Worm (Caenorhabditis elegans): ENCODE data around the gene R05H10.1.
"Not testable (repeated sequence)": the region's sequence is repeated elsewhere in the genome, so short reads cannot be mapped to it uniquely, and the experiment has no call there.

R05H10.1 gene

DNA sequence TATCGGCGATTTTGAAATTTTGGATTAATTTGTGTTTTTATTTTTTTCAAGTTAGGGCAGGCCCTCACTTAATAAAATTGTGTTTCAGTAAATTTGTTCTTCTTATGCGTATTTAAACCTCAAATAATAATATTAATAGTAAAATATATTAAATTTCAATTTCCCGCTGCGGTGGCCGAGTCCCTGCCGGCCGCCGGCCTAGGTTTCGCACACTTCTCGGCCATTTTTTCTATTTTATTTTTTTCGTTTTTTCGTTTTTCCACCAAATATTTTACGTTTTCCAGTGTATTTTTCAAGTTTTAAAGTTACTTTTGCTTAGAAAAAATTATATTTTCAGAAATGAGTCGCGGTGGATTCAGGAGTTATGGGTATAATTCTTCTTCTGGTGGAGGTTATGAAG lies 5.3 kb downstream of the R05H10.1 start, which contains the start of gene rbm-28:
Gene rbm-28, plus strand, starts transcription at position 338 of the 400 bp plus-strand sequence.
- TF ChIP-seq dpl-1 (GFP tag; optimal IDR thresholded peaks at IDR 0.05) (peak; percentile 88), hif-1 (tag; optimal IDR thresholded peaks at IDR 0.05) (peak in 1 of 2 experiments; percentile 79), nhr-48 (tag; optimal IDR thresholded peaks at IDR 0.05) (no peak), pha-4 (GFP tag; IDR thresholded peaks at IDR 0.05) (no peak), pha-4 (tag; optimal IDR thresholded peaks at IDR 0.05) (no peak), vab-7 (GFP tag; IDR thresholded peaks at IDR 0.05) (0 out of 2 replicates have a peak, but pooled peaks have one; percentile 8), unc-62 (GFP tag; optimal IDR thresholded peaks at IDR 0.05 in 1 of 2) (no peak), unc-62 (tag; optimal IDR thresholded peaks at IDR 0.05) (no peak), lsy-2 (tag; optimal IDR thresholded peaks at IDR 0.05) (peak in 1 of 2 experiments; percentile 49), zag-1 (tag; optimal IDR thresholded peaks at IDR 0.05) (no peak), mes-2 (tag; optimal IDR thresholded peaks at IDR 0.05; ENCODE audit: poor library complexity, severe bottlenecking) (peak; percentile 95), mdt-29 (GFP tag; IDR thresholded peaks at IDR 0.05) (no peak), ceh-44 (GFP tag; IDR thresholded peaks at IDR 0.05) (no peak), unc-130 (GFP tag; optimal IDR thresholded peaks at IDR 0.05) (peak; percentile 59)

DNA sequence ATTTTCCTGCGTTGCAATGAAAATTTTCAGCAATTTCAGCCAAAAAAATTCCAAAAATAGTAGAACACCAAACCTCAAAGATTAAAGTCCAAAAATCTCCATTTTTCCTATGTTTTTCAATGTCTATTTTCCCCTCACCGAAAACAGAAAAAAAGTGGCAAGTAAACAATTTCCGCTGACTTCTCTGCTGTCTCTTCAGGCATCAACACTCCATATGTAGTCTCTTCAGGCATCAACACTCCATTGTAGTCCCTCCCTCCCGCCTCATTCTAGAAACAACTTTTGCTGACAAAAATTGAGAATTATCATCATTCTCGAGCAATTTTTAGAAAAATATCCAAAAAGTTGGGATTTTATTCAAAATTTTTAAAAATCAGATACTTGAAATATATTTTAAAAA lies 12.7 kb downstream of the R05H10.1 start:
- peak; percentile 27; the same call in 1 of the 2 replicates for TF ChIP-seq hmg-1.1 (GFP tag; IDR thresholded peaks at IDR 0.05)
- TF ChIP-seq dmd-6 (GFP tag; IDR thresholded peaks at IDR 0.05), result peak; percentile 27
- not testable (repeated sequence) for TF ChIP-seq daf-16 (GFP tag; optimal IDR thresholded peaks at IDR 0.05)
- TF ChIP-seq daf-16 (tag; optimal IDR thresholded peaks at IDR 0.05), result peak; percentile 35

DNA sequence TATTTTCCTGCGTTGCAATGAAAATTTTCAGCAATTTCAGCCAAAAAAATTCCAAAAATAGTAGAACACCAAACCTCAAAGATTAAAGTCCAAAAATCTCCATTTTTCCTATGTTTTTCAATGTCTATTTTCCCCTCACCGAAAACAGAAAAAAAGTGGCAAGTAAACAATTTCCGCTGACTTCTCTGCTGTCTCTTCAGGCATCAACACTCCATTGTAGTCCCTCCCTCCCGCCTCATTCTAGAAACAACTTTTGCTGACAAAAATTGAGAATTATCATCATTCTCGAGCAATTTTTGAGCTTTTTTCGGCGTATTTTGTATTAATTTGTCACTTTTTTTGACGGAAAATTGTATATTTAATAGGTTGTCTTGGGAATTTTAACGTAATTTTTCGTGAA lies 13.5 kb downstream of the R05H10.1 start:
- TF ChIP-seq dmd-6 (GFP tag; IDR thresholded peaks at IDR 0.05) (peak; percentile 23; the same call in 1 of the 2 replicates), nhr-42 (GFP tag; IDR thresholded peaks at IDR 0.05) (0 out of 2 replicates have a peak, but pooled peaks have one; percentile 27)

DNA sequence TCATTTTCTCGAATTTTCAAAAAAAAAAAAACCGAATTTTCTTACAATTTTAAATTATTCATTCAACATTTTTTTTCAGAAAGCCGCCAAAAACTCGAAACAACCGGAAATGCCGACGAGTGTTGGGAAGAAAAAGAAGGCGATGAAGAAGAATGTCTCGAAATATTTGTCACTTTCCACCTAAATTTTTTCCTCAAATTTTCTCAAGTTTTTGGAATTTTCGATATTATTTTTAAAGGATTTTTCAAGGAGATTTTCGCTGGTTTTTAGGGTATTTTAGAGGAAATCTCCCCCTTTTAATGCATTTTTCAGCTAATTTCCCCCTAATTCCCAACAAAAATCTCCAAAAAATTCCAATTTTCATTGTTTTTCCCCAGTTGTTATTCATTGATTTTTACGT lies 14.5 kb downstream of the R05H10.1 start:
- TF ChIP-seq unc-62 (GFP tag; optimal IDR thresholded peaks at IDR 0.05 in 1 of 2) (peak in 1 of 2 experiments; percentile 79), unc-62 (tag; optimal IDR thresholded peaks at IDR 0.05) (no peak), aha-1 (tag) (peak; percentile 65), snpc-4 (tag; optimal IDR thresholded peaks at IDR 0.05) (no peak)

DNA sequence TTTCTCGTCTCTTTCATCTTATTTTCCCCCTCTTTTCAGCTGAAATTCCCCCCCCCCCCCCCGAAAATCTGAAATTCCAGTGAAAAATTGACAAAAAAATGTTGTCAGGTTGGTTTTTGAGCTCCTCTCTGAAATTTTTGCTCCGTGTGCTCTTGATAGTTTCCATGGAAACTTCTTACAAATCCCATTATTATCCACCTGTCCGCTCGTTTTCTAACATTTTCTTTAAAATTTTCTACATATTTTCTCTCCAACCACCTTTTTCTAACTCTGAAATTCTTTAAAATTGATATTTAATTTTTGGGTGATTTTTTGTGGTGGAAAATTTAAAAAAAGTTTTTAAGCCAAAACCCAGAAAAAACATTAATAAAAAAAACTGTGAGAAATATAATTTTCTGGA lies 15.1 kb downstream of the R05H10.1 start, which contains the start of gene gpx-2:
Gene gpx-2, plus strand, starts transcription at position 99 of the 400 bp plus-strand sequence.
- no peak for TF ChIP-seq attf-4 (tag; optimal IDR thresholded peaks at IDR 0.05)
- 0 out of 2 replicates have a peak, but pooled peaks have one; percentile 29 for TF ChIP-seq arid-1 (GFP tag; conservative IDR thresholded peaks at IDR 0.05)
- no peak for TF ChIP-seq cey-2 (tag; optimal IDR thresholded peaks at IDR 0.05; ENCODE audit: borderline replicate concordance, insufficient read depth)
- no peak for TF ChIP-seq hif-1 (tag; optimal IDR thresholded peaks at IDR 0.05)
- 0 out of 2 replicates have a peak, but pooled peaks have one; percentile 23 for TF ChIP-seq Y105C5A.15 (GFP tag; IDR thresholded peaks at IDR 0.05)
- TF ChIP-seq sdz-12 (GFP tag; optimal IDR thresholded peaks at IDR 0.05), result no peak
- no peak for TF ChIP-seq F37D6.2 (tag; optimal IDR thresholded peaks at IDR 0.05)
- TF ChIP-seq mes-2 (tag; optimal IDR thresholded peaks at IDR 0.05; ENCODE audit: poor library complexity, severe bottlenecking), result no peak
- TF ChIP-seq nhr-25 (tag; optimal IDR thresholded peaks at IDR 0.05; ENCODE audit: borderline replicate concordance, insufficient read depth), result no peak
- no peak for TF ChIP-seq hmg-1.1 (GFP tag; IDR thresholded peaks at IDR 0.05)
- TF ChIP-seq Y48G9A.11 (GFP tag; IDR thresholded peaks at IDR 0.05), result no peak
- peak; percentile 22 for TF ChIP-seq hlh-11 (tag; optimal IDR thresholded peaks at IDR 0.05)
- no peak for TF ChIP-seq tra-1 (GFP tag; IDR thresholded peaks at IDR 0.05)
- TF ChIP-seq daf-19 (GFP tag; conservative IDR thresholded peaks at IDR 0.05), result no peak
- TF ChIP-seq duxl-1 (tag; optimal IDR thresholded peaks at IDR 0.05; ENCODE audit: poor library complexity), result no peak
- no peak for TF ChIP-seq dve-1 (tag; optimal IDR thresholded peaks at IDR 0.05; ENCODE audit: insufficient read depth)
- TF ChIP-seq nhr-77 (tag; optimal IDR thresholded peaks at IDR 0.05), result no peak
- peak; percentile 44 for TF ChIP-seq nhr-102 (tag; optimal IDR thresholded peaks at IDR 0.05)
- TF ChIP-seq snpc-4 (tag; optimal IDR thresholded peaks at IDR 0.05), result no peak
- TF ChIP-seq nhr-28 (tag; optimal IDR thresholded peaks at IDR 0.05), result no peak
- no peak for TF ChIP-seq gei-8 (GFP tag; optimal IDR thresholded peaks at IDR 0.05)
- no peak for TF ChIP-seq ztf-7 (tag; optimal IDR thresholded peaks at IDR 0.05)
- TF ChIP-seq ceh-20 (GFP tag; IDR thresholded peaks at IDR 0.05), result no peak
- no peak for TF ChIP-seq nhr-41 (GFP tag; IDR thresholded peaks at IDR 0.05)
- no peak for TF ChIP-seq spr-3 (GFP tag; optimal IDR thresholded peaks at IDR 0.05)
- TF ChIP-seq lsy-2 (tag; optimal IDR thresholded peaks at IDR 0.05), result no peak
- TF ChIP-seq lir-3 (tag; optimal IDR thresholded peaks at IDR 0.05), result no peak
